Worm (Caenorhabditis elegans) whole organism, early embryonic: ENCODE measurements around the gene ada-2.

Source experiments
- B0310.2 ChIP-seq: sonication (generic microtip); optimal IDR thresholded peaks from 2 replicates; lab custom pipeline; 2016; ENCODE audit warnings: mild to moderate bottlenecking, missing genetic modification characterization, missing compliant biosample characterization
- F13C5.2 ChIP-seq: sonication (generic microtip); optimal IDR thresholded peaks from 2 replicates; lab custom pipeline; 2017; ENCODE audit warnings: mild to moderate bottlenecking, missing genetic modification characterization, inconsistent platforms, missing compliant biosample characterization
- aly-1 ChIP-seq: sonication (generic microtip); optimal IDR thresholded peaks from 2 replicates; lab custom pipeline; 2016; ENCODE audit warnings: missing genetic modification characterization, missing compliant biosample characterization
- ama-1 ChIP-seq: fragments of 150-350 bp; optimal IDR thresholded peaks from 2 replicates; lab custom pipeline; 2014
- ceh-13 ChIP-seq: fragments of 200-800 bp; sonication (Bioruptor generic); optimal IDR thresholded peaks from 2 replicates; lab custom pipeline; 2018; ENCODE audit warnings: mild to moderate bottlenecking, missing genetic modification characterization, missing compliant biosample characterization
- ceh-36 ChIP-seq: sonication (generic microtip); optimal IDR thresholded peaks from 2 replicates; lab custom pipeline; 2016; ENCODE audit warnings: missing genetic modification characterization, inconsistent platforms, missing compliant biosample characterization
- ets-7 ChIP-seq: sonication (generic microtip); optimal IDR thresholded peaks from 2 replicates; lab custom pipeline; 2016; ENCODE audit warnings: missing genotype, missing genetic modification characterization, missing compliant biosample characterization
- flt-1 ChIP-seq: fragments of 200-800 bp; sonication (Bioruptor generic); IDR thresholded peaks from 2 replicates; pipeline ENCODE4 v1.3.6; 2022; ENCODE audit warnings: missing genetic modification characterization, missing compliant biosample characterization
- hmbx-1 ChIP-seq: sonication (generic microtip); optimal IDR thresholded peaks from 2 replicates; lab custom pipeline; 2016; ENCODE audit warnings: mild to moderate bottlenecking, missing genetic modification characterization, missing compliant biosample characterization
- hmg-4 ChIP-seq: fragments of 200-800 bp; sonication (Bioruptor generic); optimal IDR thresholded peaks from 2 replicates; lab custom pipeline; 2018; ENCODE audit warnings: mild to moderate bottlenecking, missing genetic modification characterization, missing compliant biosample characterization
- hnd-1 ChIP-seq: sonication (generic microtip); optimal IDR thresholded peaks from 2 replicates; lab custom pipeline; 2016; ENCODE audit warnings: missing genetic modification characterization, missing compliant biosample characterization
- pes-1 ChIP-seq: fragments of 200-800 bp; sonication (Bioruptor generic); IDR thresholded peaks from 2 replicates; pipeline ENCODE4 v1.3.6; 2022; ENCODE audit warnings: missing genetic modification reagents, missing genetic modification characterization, missing compliant biosample characterization
- scrt-1 ChIP-seq: fragments of 200-800 bp; sonication (Bioruptor generic); IDR thresholded peaks from 2 replicates; pipeline ENCODE4 v1.3.6; 2022; ENCODE audit warnings: missing genetic modification characterization, missing compliant biosample characterization
- sea-1 ChIP-seq: fragments of 200-800 bp; sonication (Bioruptor generic); conservative IDR thresholded peaks from 2 replicates; pipeline ENCODE4 v1.3.6; 2022; ENCODE audit warnings: missing genetic modification characterization, missing compliant biosample characterization
- tbx-11 ChIP-seq: fragments of 200-800 bp; sonication (Bioruptor generic); IDR thresholded peaks from 2 replicates; pipeline ENCODE4 v1.3.6; 2022; ENCODE audit warnings: missing genetic modification characterization, missing compliant biosample characterization
- tbx-37 ChIP-seq: fragments of 200-800 bp; sonication (Bioruptor generic); conservative IDR thresholded peaks from 2 replicates; pipeline ENCODE4 v1.3.6; 2022; ENCODE audit warnings: missing genetic modification reagents, missing genetic modification characterization, missing compliant biosample characterization
- tra-4 ChIP-seq: sonication (generic microtip); optimal IDR thresholded peaks from 2 replicates; lab custom pipeline; 2017; ENCODE audit warnings: missing genetic modification characterization, missing compliant biosample characterization

Gene ada-2

DNA sequence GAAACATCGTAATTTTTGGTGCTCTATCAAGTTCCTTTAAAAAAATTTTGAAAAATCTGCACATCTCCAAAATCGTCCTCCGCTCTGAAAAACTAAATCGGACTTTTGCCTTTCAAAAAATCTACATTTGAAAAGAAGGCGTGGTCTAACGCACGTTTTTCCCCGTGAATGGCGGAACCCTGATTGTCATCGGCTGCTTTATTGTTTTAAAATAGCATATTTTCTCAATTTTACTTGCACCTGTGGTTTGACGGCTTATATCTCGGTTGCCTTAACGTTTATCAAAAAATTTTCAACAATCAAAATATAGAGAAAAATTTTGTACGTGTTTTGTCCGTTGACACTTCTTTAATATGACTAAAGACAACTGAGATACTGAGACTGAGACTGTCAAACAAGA is 20.1 kb upstream of the ada-2 start:
- no peak for TF ChIP-seq tbx-11 (GFP tag; lab: Robert Waterston, UW)
- no peak for TF ChIP-seq aly-1 (tag; lab: Kevin White, UChicago)
- TF ChIP-seq hmbx-1 (tag; lab: Kevin White, UChicago): no peak
- TF ChIP-seq hmg-4 (GFP tag; lab: Kevin White, UChicago): no peak
- TF ChIP-seq flt-1: no peak
- no peak for TF ChIP-seq F13C5.2 (tag; lab: Kevin White, UChicago)
- TF ChIP-seq ets-7 (tag; lab: Kevin White, UChicago): no peak
- no peak for TF ChIP-seq tra-4 (tag; lab: Kevin White, UChicago)
- no peak for TF ChIP-seq sea-1 (GFP tag; lab: Robert Waterston, UW)
- no peak for TF ChIP-seq ceh-13 (GFP tag; lab: Kevin White, UChicago)
- no peak for TF ChIP-seq pes-1 (GFP tag; lab: Robert Waterston, UW)
- no peak for TF ChIP-seq B0310.2 (tag; lab: Kevin White, UChicago)
- TF ChIP-seq tbx-37 (GFP tag; lab: Robert Waterston, UW): no peak
- TF ChIP-seq scrt-1 (GFP tag; lab: Robert Waterston, UW): no peak
- TF ChIP-seq ama-1 (lab: Kevin White, UChicago): no peak
- no peak for TF ChIP-seq ceh-36 (tag; lab: Kevin White, UChicago)
- no peak for TF ChIP-seq hnd-1 (tag; lab: Kevin White, UChicago)

DNA sequence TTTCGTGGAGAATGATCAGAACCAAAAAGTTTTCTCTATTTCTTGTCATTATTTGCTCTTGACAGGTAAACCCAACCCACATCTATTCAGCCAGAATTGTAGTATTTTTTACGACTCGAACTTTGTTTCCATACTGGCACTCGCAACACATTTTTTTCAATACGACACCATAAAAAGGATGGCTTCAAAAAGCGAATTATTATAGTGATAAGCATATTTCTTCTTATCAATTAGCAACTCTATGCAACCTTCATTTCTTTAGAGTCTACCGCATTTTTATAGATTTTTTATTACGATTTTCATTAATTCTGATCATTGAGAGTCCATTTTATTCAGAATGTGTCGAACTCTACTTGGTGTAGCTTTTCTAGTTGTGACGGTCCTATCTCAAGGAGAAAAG is 19.5 kb upstream of the ada-2 start, which contains the start of gene ctsa-3.1:
ctsa-3.1 (plus strand) TSS at position 337 of the 400 bp plus-strand sequence.
- TF ChIP-seq hmbx-1 (tag; lab: Kevin White, UChicago) (no peak), tbx-11 (GFP tag; lab: Robert Waterston, UW) (no peak), pes-1 (GFP tag; lab: Robert Waterston, UW) (no peak), ets-7 (tag; lab: Kevin White, UChicago) (no peak), tra-4 (tag; lab: Kevin White, UChicago) (no peak), hnd-1 (tag; lab: Kevin White, UChicago) (no peak), scrt-1 (GFP tag; lab: Robert Waterston, UW) (no peak), sea-1 (GFP tag; lab: Robert Waterston, UW) (no peak), aly-1 (tag; lab: Kevin White, UChicago) (no peak), flt-1 (no peak), F13C5.2 (tag; lab: Kevin White, UChicago) (no peak), tbx-37 (GFP tag; lab: Robert Waterston, UW) (no peak), ama-1 (lab: Kevin White, UChicago) (no peak)

ce11 chrII:7233274-7233673 is 18.8 kb upstream of the ada-2 start:
- TF ChIP-seq tra-4 (tag; lab: Kevin White, UChicago) (no peak), hmbx-1 (tag; lab: Kevin White, UChicago) (no peak), sea-1 (GFP tag; lab: Robert Waterston, UW) (no peak), pes-1 (GFP tag; lab: Robert Waterston, UW) (no peak), aly-1 (tag; lab: Kevin White, UChicago) (no peak), tbx-37 (GFP tag; lab: Robert Waterston, UW) (no peak), B0310.2 (tag; lab: Kevin White, UChicago) (no peak), F13C5.2 (tag; lab: Kevin White, UChicago) (no peak), ceh-36 (tag; lab: Kevin White, UChicago) (no peak), flt-1 (no peak), tbx-11 (GFP tag; lab: Robert Waterston, UW) (no peak), ets-7 (tag; lab: Kevin White, UChicago) (no peak), ceh-13 (GFP tag; lab: Kevin White, UChicago) (no peak), ama-1 (lab: Kevin White, UChicago) (no peak), hmg-4 (GFP tag; lab: Kevin White, UChicago) (no peak), scrt-1 (GFP tag; lab: Robert Waterston, UW) (no peak), hnd-1 (tag; lab: Kevin White, UChicago) (no peak)

- no peak for TF ChIP-seq ets-7 (tag; lab: Kevin White, UChicago)
- no peak for TF ChIP-seq flt-1
- no peak for TF ChIP-seq scrt-1 (GFP tag; lab: Robert Waterston, UW)
- no peak for TF ChIP-seq sea-1 (GFP tag; lab: Robert Waterston, UW)
- no peak for TF ChIP-seq ceh-36 (tag; lab: Kevin White, UChicago)
- no peak for TF ChIP-seq tra-4 (tag; lab: Kevin White, UChicago)
- TF ChIP-seq hmg-4 (GFP tag; lab: Kevin White, UChicago): no peak
- TF ChIP-seq pes-1 (GFP tag; lab: Robert Waterston, UW): no peak
- no peak for TF ChIP-seq tbx-37 (GFP tag; lab: Robert Waterston, UW)
- no peak for TF ChIP-seq hmbx-1 (tag; lab: Kevin White, UChicago)
- TF ChIP-seq hnd-1 (tag; lab: Kevin White, UChicago): no peak
- no peak for TF ChIP-seq ceh-13 (GFP tag; lab: Kevin White, UChicago)
- TF ChIP-seq tbx-11 (GFP tag; lab: Robert Waterston, UW): no peak
- no peak for TF ChIP-seq aly-1 (tag; lab: Kevin White, UChicago)
- TF ChIP-seq ama-1 (lab: Kevin White, UChicago): no peak
- TF ChIP-seq B0310.2 (tag; lab: Kevin White, UChicago): no peak
- no peak for TF ChIP-seq F13C5.2 (tag; lab: Kevin White, UChicago)
Measured at ce11 chrII:7236937-7237336, 15.1 kb upstream of the ada-2 start.

DNA sequence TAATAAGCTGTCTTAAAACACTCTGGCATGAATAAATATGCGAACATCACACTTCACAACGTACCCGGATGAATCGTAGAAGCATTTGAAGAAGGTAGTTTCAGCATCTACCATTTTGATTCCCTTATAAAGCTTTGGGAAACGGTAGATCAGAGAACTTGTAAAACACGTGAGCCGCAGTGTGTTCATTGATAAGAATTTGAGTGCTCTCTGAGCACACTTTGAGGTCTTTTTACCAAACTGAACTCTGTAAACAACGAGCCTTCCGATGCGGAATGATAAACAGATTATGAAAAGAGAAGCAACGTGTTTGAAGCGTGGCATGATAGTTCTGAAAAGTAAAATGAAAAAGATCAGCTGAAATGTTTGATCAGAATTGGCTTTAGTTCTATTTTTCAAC is 13.8 kb upstream of the ada-2 start, which contains the start of gene aqp-1:
aqp-1 (minus strand) TSS at position 102 of the 400 bp plus-strand sequence.
- no peak for TF ChIP-seq scrt-1 (GFP tag; lab: Robert Waterston, UW)
- no peak for TF ChIP-seq sea-1 (GFP tag; lab: Robert Waterston, UW)
- TF ChIP-seq aly-1 (tag; lab: Kevin White, UChicago): no peak
- TF ChIP-seq tbx-37 (GFP tag; lab: Robert Waterston, UW): no peak
- no peak for TF ChIP-seq pes-1 (GFP tag; lab: Robert Waterston, UW)
- no peak for TF ChIP-seq hmbx-1 (tag; lab: Kevin White, UChicago)
- no peak for TF ChIP-seq ama-1 (lab: Kevin White, UChicago)
- TF ChIP-seq ets-7 (tag; lab: Kevin White, UChicago): no peak
- no peak for TF ChIP-seq tbx-11 (GFP tag; lab: Robert Waterston, UW)
- TF ChIP-seq B0310.2 (tag; lab: Kevin White, UChicago): no peak
- TF ChIP-seq tra-4 (tag; lab: Kevin White, UChicago): no peak

- TF ChIP-seq hnd-1 (tag; lab: Kevin White, UChicago) (no peak), ceh-13 (GFP tag; lab: Kevin White, UChicago) (no peak), flt-1 (no peak), ceh-36 (tag; lab: Kevin White, UChicago) (no peak), ama-1 (lab: Kevin White, UChicago) (no peak), hmg-4 (GFP tag; lab: Kevin White, UChicago) (no peak), aly-1 (tag; lab: Kevin White, UChicago) (no peak), F13C5.2 (tag; lab: Kevin White, UChicago) (no peak), tbx-37 (GFP tag; lab: Robert Waterston, UW) (no peak), ets-7 (tag; lab: Kevin White, UChicago) (no peak), tbx-11 (GFP tag; lab: Robert Waterston, UW) (no peak), scrt-1 (GFP tag; lab: Robert Waterston, UW) (no peak)
Measured at ce11 chrII:7238791-7239190, 13.3 kb upstream of the ada-2 start.
